Fruit fly (Drosophila melanogaster) whole organism, embryonic: Measurements from ENCODE around the gene CG6041.

ENCODE experiments used
- Adf1 ChIP-seq: fragments of 200-800 bp; sonication (Bioruptor generic); IDR thresholded peaks from 2 replicates; pipeline ENCODE4 v1.3.6; 2022; ENCODE audit warnings: missing biosample characterization, missing genetic modification characterization
- Bdp1 ChIP-seq: fragments of 200-800 bp; sonication (Bioruptor generic); optimal IDR thresholded peaks from 3 replicates; lab custom pipeline; 2016; ENCODE audit warnings: missing biosample characterization, missing genetic modification characterization
- CG10209 ChIP-seq: fragments of 200-800 bp; sonication (Bioruptor generic); optimal IDR thresholded peaks from 3 replicates; lab custom pipeline; 2017; ENCODE audit warnings: missing biosample characterization, mild to moderate bottlenecking, missing genetic modification characterization, missing genetic modification reagents
- CG10543 ChIP-seq: fragments of 200-800 bp; sonication (Bioruptor generic); optimal IDR thresholded peaks from 3 replicates; lab custom pipeline; 2017; ENCODE audit warnings: missing biosample characterization, mild to moderate bottlenecking, missing genetic modification characterization, moderate library complexity
- CG10654 ChIP-seq: fragments of 200-800 bp; sonication (Bioruptor generic); optimal IDR thresholded peaks from 2 replicates; lab custom pipeline; 2016; ENCODE audit warnings: missing biosample characterization, missing genetic modification characterization
- CG11696 ChIP-seq: fragments of 200-800 bp; sonication (Bioruptor generic); IDR thresholded peaks from 2 replicates; pipeline ENCODE4 v1.3.6; 2022; ENCODE audit warnings: missing biosample characterization, missing genetic modification characterization
- CG12219 ChIP-seq: fragments of 200-800 bp; sonication (Bioruptor generic); optimal IDR thresholded peaks from 3 replicates; lab custom pipeline; 2018; ENCODE audit warnings: missing biosample characterization, mild to moderate bottlenecking, missing genetic modification characterization
- CG14014 ChIP-seq: fragments of 200-800 bp; sonication (Bioruptor generic); IDR thresholded peaks from 2 replicates; pipeline ENCODE4 v1.3.6; 2022; ENCODE audit warnings: missing biosample characterization, missing genetic modification characterization
- CG14441 ChIP-seq: fragments of 200-800 bp; sonication (Bioruptor generic); IDR thresholded peaks from 2 replicates; pipeline ENCODE4 v1.3.6; 2022; ENCODE audit warnings: missing biosample characterization, missing genetic modification characterization
- CG15073 ChIP-seq: fragments of 200-800 bp; sonication (Bioruptor generic); optimal IDR thresholded peaks from 2 replicates; lab custom pipeline; 2016; ENCODE audit warnings: missing biosample characterization, missing genetic modification characterization
- CG17829 ChIP-seq: fragments of 200-800 bp; optimal IDR thresholded peaks from 2 replicates; lab custom pipeline; 2019; ENCODE audit warnings: missing biosample characterization, mild to moderate bottlenecking, missing genetic modification characterization, moderate library complexity
- CG30431 ChIP-seq: fragments of 200-800 bp; sonication (Bioruptor generic); optimal IDR thresholded peaks from 2 replicates; lab custom pipeline; 2017; ENCODE audit warnings: missing biosample characterization, missing genetic modification characterization
- CG31224 ChIP-seq: fragments of 200-800 bp; sonication (Bioruptor generic); IDR thresholded peaks from 2 replicates; pipeline ENCODE4 v1.3.6; 2022; ENCODE audit warnings: missing biosample characterization, missing genetic modification characterization
- CG31441 ChIP-seq: fragments of 200-800 bp; sonication (Bioruptor generic); IDR thresholded peaks from 2 replicates; pipeline ENCODE4 v1.3.6; 2022; ENCODE audit warnings: missing biosample characterization, missing genetic modification characterization
- CG3995 ChIP-seq: fragments of 200-800 bp; sonication (Bioruptor generic); optimal IDR thresholded peaks from 3 replicates; lab custom pipeline; 2016; ENCODE audit warnings: missing biosample characterization, missing genetic modification characterization
- CG4360 ChIP-seq: fragments of 200-800 bp; sonication (Bioruptor generic); IDR thresholded peaks from 2 replicates; pipeline ENCODE4 v1.3.6; 2022; ENCODE audit warnings: missing biosample characterization, missing genetic modification characterization
- CG5953 ChIP-seq: fragments of 200-800 bp; sonication (Bioruptor generic); IDR thresholded peaks from 2 replicates; pipeline ENCODE4 v1.3.6; 2022; ENCODE audit warnings: missing biosample characterization, missing genetic modification characterization
- CG7928 ChIP-seq: fragments of 200-800 bp; sonication (Bioruptor generic); optimal IDR thresholded peaks from 2 replicates; lab custom pipeline; 2017; ENCODE audit warnings: missing biosample characterization, mild to moderate bottlenecking, missing genetic modification characterization
- CG9932 ChIP-seq: fragments of 200-800 bp; sonication (Bioruptor generic); IDR thresholded peaks from 2 replicates; pipeline ENCODE4 v1.3.6; 2022; ENCODE audit warnings: missing biosample characterization, missing genetic modification characterization
- Camta ChIP-seq: fragments of 200-800 bp; sonication (Bioruptor generic); optimal IDR thresholded peaks from 2 replicates; lab custom pipeline; 2016; ENCODE audit warnings: missing biosample characterization, missing genetic modification characterization
- Deaf1 ChIP-seq: fragments of 200-800 bp; optimal IDR thresholded peaks from 3 replicates; lab custom pipeline; 2019; ENCODE audit warnings: missing biosample characterization, mild to moderate bottlenecking, missing genetic modification characterization, moderate library complexity
- Dp ChIP-seq: fragments of 200-800 bp; sonication (Bioruptor generic); optimal IDR thresholded peaks from 2 replicates; lab custom pipeline; 2018; ENCODE audit warnings: missing biosample characterization, mild to moderate bottlenecking, missing genetic modification characterization, moderate library complexity
- Elba2 ChIP-seq: fragments of 200-800 bp; sonication (Bioruptor generic); optimal IDR thresholded peaks from 3 replicates; lab custom pipeline; 2016; ENCODE audit warnings: missing biosample characterization, missing genetic modification characterization
- Gug ChIP-seq: fragments of 200-800 bp; sonication (Bioruptor generic); IDR thresholded peaks from 4 replicates; pipeline ENCODE4 v1.3.6; 2022; ENCODE audit warnings: missing biosample characterization, missing genetic modification characterization
- H2.0 ChIP-seq: fragments of 200-800 bp; sonication (Bioruptor generic); IDR thresholded peaks from 2 replicates; pipeline ENCODE4 v1.3.6; 2022; ENCODE audit warnings: missing biosample characterization, missing genetic modification characterization
- Lpt ChIP-seq: fragments of >200 bp; optimal IDR thresholded peaks from 2 replicates; lab custom pipeline; 2018; ENCODE audit warnings: missing biosample characterization, missing genetic modification characterization
- Scr ChIP-seq: fragments of 200-800 bp; sonication (Bioruptor generic); IDR thresholded peaks from 2 replicates; pipeline ENCODE4 v1.3.6; 2022; ENCODE audit warnings: missing biosample characterization, missing genetic modification characterization; ENCODE audit not compliant: partially characterized antibody
- Ssrp ChIP-seq: fragments of 200-800 bp; sonication (Bioruptor generic); optimal IDR thresholded peaks from 2 replicates; lab custom pipeline; 2018; ENCODE audit warnings: missing biosample characterization, mild to moderate bottlenecking, missing genetic modification characterization, moderate library complexity
- bcd ChIP-seq: fragments of 200-800 bp; sonication (Bioruptor generic); optimal IDR thresholded peaks from 2 replicates; lab custom pipeline; 2017; ENCODE audit warnings: missing biosample characterization, mild to moderate bottlenecking, missing genetic modification characterization
- dimm ChIP-seq: fragments of 200-800 bp; sonication (Bioruptor generic); IDR thresholded peaks from 2 replicates; pipeline ENCODE4 v1.3.6; 2022; ENCODE audit warnings: missing biosample characterization, missing genetic modification characterization
- disco-r ChIP-seq: fragments of 200-800 bp; sonication (Bioruptor generic); optimal IDR thresholded peaks from 2 replicates; lab custom pipeline; 2016; ENCODE audit warnings: missing biosample characterization, missing genetic modification characterization
- dm ChIP-seq: fragments of 200-800 bp; sonication (Bioruptor generic); optimal IDR thresholded peaks from 3 replicates; lab custom pipeline; 2016; ENCODE audit warnings: missing biosample characterization, missing genetic modification characterization
- dmrt99B ChIP-seq: fragments of 200-800 bp; sonication (Bioruptor generic); optimal IDR thresholded peaks from 2 replicates; lab custom pipeline; 2018; ENCODE audit warnings: missing biosample characterization, mild to moderate bottlenecking, missing genetic modification characterization, moderate library complexity
- emc ChIP-seq: fragments of 200-800 bp; sonication (Bioruptor generic); optimal IDR thresholded peaks from 2 replicates; lab custom pipeline; 2016; ENCODE audit warnings: missing biosample characterization, missing genetic modification characterization
- ewg ChIP-seq: fragments of 200-800 bp; sonication (Bioruptor generic); optimal IDR thresholded peaks from 3 replicates; lab custom pipeline; 2017; ENCODE audit warnings: mild to moderate bottlenecking, missing biosample characterization, missing genetic modification reagents, missing genetic modification characterization
- fd3F ChIP-seq: fragments of 200-800 bp; sonication (Bioruptor generic); optimal IDR thresholded peaks from 2 replicates; lab custom pipeline; 2018; ENCODE audit warnings: missing biosample characterization, mild to moderate bottlenecking, missing genetic modification characterization, moderate library complexity
- ftz-f1 ChIP-seq: fragments of 200-800 bp; sonication (Bioruptor generic); optimal IDR thresholded peaks from 2 replicates; lab custom pipeline; 2016; ENCODE audit warnings: missing biosample characterization, missing genetic modification characterization
- gem ChIP-seq: fragments of 200-800 bp; sonication (Bioruptor generic); optimal IDR thresholded peaks from 2 replicates; lab custom pipeline; 2019; ENCODE audit warnings: missing biosample characterization, mild to moderate bottlenecking, missing genetic modification characterization, moderate library complexity
- gro ChIP-seq: fragments of 200-800 bp; sonication (Bioruptor generic); optimal IDR thresholded peaks from 2 replicates; lab custom pipeline; 2016; ENCODE audit warnings: missing biosample characterization, missing genetic modification characterization
- hb ChIP-seq: fragments of 200-800 bp; sonication (Bioruptor generic); IDR thresholded peaks from 3 replicates; pipeline ENCODE4 v1.3.6; 2022; ENCODE audit warnings: missing biosample characterization, missing genetic modification characterization; ENCODE audit not compliant: partially characterized antibody
- hkb ChIP-seq, 2 experiments: fragments of 200-800 bp in 1 of 2; fragments of >200 bp in 1 of 2; sonication (Bioruptor generic) in 1 of 2; IDR thresholded peaks in 1 of 2; optimal IDR thresholded peaks in 1 of 2; 2 replicates each; pipeline versions ENCODE4 v1.3.6 to Lab custom; 2017 to 2022; ENCODE audit warnings: missing biosample characterization in 1 of 2, missing genetic modification characterization in 1 of 2
- ind ChIP-seq: fragments of 200-800 bp; sonication (Bioruptor generic); optimal IDR thresholded peaks from 3 replicates; lab custom pipeline; 2016; ENCODE audit warnings: missing biosample characterization, missing genetic modification characterization
- klu ChIP-seq: fragments of 200-800 bp; sonication (Bioruptor generic); IDR thresholded peaks from 2 replicates; pipeline ENCODE4 v1.3.6; 2022; ENCODE audit warnings: missing biosample characterization, missing genetic modification characterization
- lola ChIP-seq, 3 experiments: fragments of >200 bp in 2 of 3; fragments of 200-800 bp in 1 of 3; sonication (Bioruptor generic) in 1 of 3; optimal IDR thresholded peaks; 2 replicates each; lab custom pipeline; 2017 to 2019; ENCODE audit warnings: missing biosample characterization in 3 of 3, missing genetic modification characterization in 3 of 3, mild to moderate bottlenecking in 1 of 3, moderate library complexity in 1 of 3
- mam ChIP-seq: fragments of 200-800 bp; sonication (Bioruptor generic); optimal IDR thresholded peaks from 3 replicates; lab custom pipeline; 2016; ENCODE audit warnings: missing biosample characterization, missing genetic modification characterization
- org-1 ChIP-seq: fragments of 200-800 bp; sonication (Bioruptor generic); optimal IDR thresholded peaks from 2 replicates; lab custom pipeline; 2017; ENCODE audit warnings: missing biosample characterization, missing genetic modification characterization
- p53 ChIP-seq: fragments of 200-800 bp; sonication (Bioruptor generic); optimal IDR thresholded peaks from 2 replicates; lab custom pipeline; 2016; ENCODE audit warnings: missing biosample characterization, missing genetic modification characterization
- pb ChIP-seq: fragments of 200-800 bp; sonication (Bioruptor generic); optimal IDR thresholded peaks from 3 replicates; lab custom pipeline; 2016; ENCODE audit warnings: missing biosample characterization, missing genetic modification characterization
- repo ChIP-seq: fragments of 200-800 bp; sonication (Bioruptor generic); optimal IDR thresholded peaks from 2 replicates; lab custom pipeline; 2016; ENCODE audit warnings: missing biosample characterization, missing genetic modification characterization
- slbo ChIP-seq: fragments of 200-800 bp; sonication (Bioruptor generic); IDR thresholded peaks from 2 replicates; pipeline ENCODE4 v1.3.6; 2022; ENCODE audit warnings: missing biosample characterization, missing genetic modification characterization
- zen ChIP-seq: fragments of 200-800 bp; sonication (Bioruptor generic); optimal IDR thresholded peaks from 3 replicates; lab custom pipeline; 2018; ENCODE audit warnings: missing biosample characterization, mild to moderate bottlenecking, missing genetic modification characterization, moderate library complexity

The CG6041 gene

DNA sequence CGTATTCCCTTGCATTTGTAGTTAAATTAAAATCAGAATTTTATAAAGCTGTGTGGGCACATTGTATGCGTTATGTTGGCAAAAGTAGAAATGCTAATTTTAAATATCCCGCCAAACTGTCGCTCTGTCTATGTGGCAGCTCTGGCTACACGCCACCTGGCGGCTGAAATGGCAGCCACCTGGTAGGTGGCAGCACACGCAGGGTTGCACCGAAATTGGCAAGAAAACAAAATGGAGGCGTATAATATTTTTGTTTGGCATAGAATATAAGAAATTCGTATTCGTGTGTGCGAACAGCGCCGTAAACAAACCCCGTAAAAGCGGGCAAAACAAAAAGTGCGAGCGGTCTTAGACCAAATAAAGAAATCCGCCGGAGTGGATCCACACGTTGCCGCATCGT is 40.0 kb upstream of the CG6041 start, which contains the start of gene CG12236 (continued):
- TF ChIP-seq Elba2 (GFP tag; lab: Kevin White, UChicago) (peak; percentile 72), mam (peak; percentile 49), CG10654 (peak; percentile 24), Camta (GFP tag; lab: Kevin White, UChicago) (peak; percentile 37), CG17829 (tag; lab: Kevin White, UChicago) (peak; percentile 50), dmrt99B (tag; lab: Kevin White, UChicago) (no peak), org-1 (no peak), CG31224 (GFP tag; lab: Robert Waterston, UW) (peak; percentile 46), CG10543 (GFP tag; lab: Kevin White, UChicago) (peak; percentile 48), gro (GFP tag; lab: Kevin White, UChicago) (peak; percentile 56), CG31441 (GFP tag; lab: Robert Waterston, UW) (no peak; the same call in 1 of the 2 replicates), CG7928 (peak; percentile 61), Ssrp (tag; lab: Kevin White, UChicago) (no peak), zen (tag; lab: Kevin White, UChicago) (peak; percentile 42), CG11696 (GFP tag; lab: Robert Waterston, UW) (no peak), CG30431 (GFP tag; lab: Kevin White, UChicago) (no peak), CG10209 (GFP tag; lab: Kevin White, UChicago) (peak; percentile 40), CG5953 (GFP tag; lab: Robert Waterston, UW) (no peak), Lpt (no peak), Scr (GFP tag; lab: Robert Waterston, UW) (0 out of 2 replicates have a peak, but pooled peaks have one; percentile 23), repo (GFP tag; lab: Kevin White, UChicago) (no peak), CG4360 (GFP tag; lab: Robert Waterston, UW) (no peak), p53 (GFP tag; lab: Kevin White, UChicago) (peak; percentile 40), lola (GFP tag; optimal IDR thresholded peaks at IDR 0.05; lab: Kevin White, UChicago) (no peak), CG14014 (GFP tag; lab: Robert Waterston, UW) (0 out of 2 replicates have a peak, but pooled peaks have one; percentile 28), gem (tag; lab: Kevin White, UChicago) (no peak), CG3995 (GFP tag; lab: Kevin White, UChicago) (no peak), disco-r (GFP tag; lab: Kevin White, UChicago) (peak; percentile 2), hb (no peak), H2.0 (GFP tag; lab: Robert Waterston, UW) (0 out of 2 replicates have a peak, but pooled peaks have one; percentile 12), ewg (peak; percentile 34), CG12219 (no peak), ind (GFP tag; lab: Kevin White, UChicago) (peak; percentile 31), slbo (peak; percentile 64; the same call in 1 of the 2 replicates), dm (GFP tag; lab: Kevin White, UChicago) (peak; percentile 63), Dp (GFP tag; lab: Kevin White, UChicago) (peak; percentile 97), fd3F (peak; percentile 2), Adf1 (GFP tag; lab: Robert Waterston, UW) (peak; percentile 42; the same call in 1 of the 2 replicates), CG14441 (peak; percentile 47), Bdp1 (GFP tag; lab: Kevin White, UChicago) (no peak), pb (GFP tag; lab: Kevin White, UChicago) (no peak), klu (GFP tag; lab: Robert Waterston, UW) (no peak), bcd (GFP tag; lab: Kevin White, UChicago) (no peak), ftz-f1 (peak; percentile 77), CG9932 (GFP tag; lab: Robert Waterston, UW) (peak; percentile 58), dimm (GFP tag; lab: Robert Waterston, UW) (no peak), emc (GFP tag; lab: Kevin White, UChicago) (no peak), hkb (optimal IDR thresholded peaks at IDR 0.05; lab: Kevin White, UChicago) (peak; percentile 39), hkb (GFP tag; IDR thresholded peaks at IDR 0.05; lab: Robert Waterston, UW) (peak; percentile 53), CG15073 (GFP tag; lab: Kevin White, UChicago) (no peak), Gug (GFP tag; lab: Robert Waterston, UW) (no peak), Deaf1 (tag; lab: Kevin White, UChicago) (no peak)
